Worm (Caenorhabditis elegans) whole organism, young adult: Measurements from ENCODE around the gene W09G12.9.

Source experiments
- F57A8.1 ChIP-seq: fragments of 200-800 bp; sonication (Bioruptor generic); optimal IDR thresholded peaks from 2 replicates; lab custom pipeline; 2018; ENCODE audit warnings: mild to moderate bottlenecking, missing genetic modification characterization, moderate library complexity, missing compliant biosample characterization
- K11D2.4 ChIP-seq: fragments of 200-800 bp; sonication (Bioruptor generic); IDR thresholded peaks from 2 replicates; pipeline ENCODE4 v1.3.6; 2022; ENCODE audit warnings: missing genetic modification reagents, missing genetic modification characterization, missing compliant biosample characterization
- T26A5.8 ChIP-seq: sonication (generic microtip); optimal IDR thresholded peaks from 2 replicates; lab custom pipeline; 2016; ENCODE audit warnings: missing genetic modification characterization, missing compliant biosample characterization
- Y67H2A.10 ChIP-seq: fragments of 200-800 bp; sonication (Bioruptor generic); conservative IDR thresholded peaks from 2 replicates; pipeline ENCODE4 v1.3.6; 2022; ENCODE audit warnings: missing genetic modification reagents, missing genetic modification characterization, missing compliant biosample characterization
- ama-1 ChIP-seq, 3 experiments: fragments of 150-350 bp in 1 of 3; sonication (generic microtip) in 2 of 3; optimal IDR thresholded peaks; 2 replicates each; lab custom pipeline; 2014 to 2018; ENCODE audit warnings: missing biosample characterization in 2 of 3, missing genetic modification characterization in 2 of 3, missing genetic modification reagents in 2 of 3
- attf-3 ChIP-seq: fragments of 200-800 bp; sonication (Bioruptor generic); conservative IDR thresholded peaks from 2 replicates; pipeline ENCODE4 v1.3.6; 2022; ENCODE audit warnings: missing genetic modification reagents, missing genetic modification characterization, missing compliant biosample characterization
- egrh-3 ChIP-seq: fragments of 200-800 bp; sonication (Bioruptor generic); IDR thresholded peaks from 2 replicates; pipeline ENCODE4 v1.3.6; 2022; ENCODE audit warnings: missing genetic modification reagents, missing genetic modification characterization, missing compliant biosample characterization
- lsy-27 ChIP-seq: sonication (generic microtip); optimal IDR thresholded peaks from 2 replicates; lab custom pipeline; 2017; ENCODE audit warnings: missing genetic modification characterization, mild to moderate bottlenecking, missing compliant biosample characterization, antibody characterized with exemption, missing genotype, borderline replicate concordance; ENCODE audit not compliant: insufficient read depth
- nhr-120 ChIP-seq: fragments of 200-800 bp; sonication (Bioruptor generic); IDR thresholded peaks from 2 replicates; pipeline ENCODE4 v1.3.6; 2022; ENCODE audit warnings: missing genetic modification characterization, missing compliant biosample characterization
- unc-62 ChIP-seq: fragments of 150-350 bp; optimal IDR thresholded peaks from 2 replicates; lab custom pipeline; 2014; ENCODE audit warnings: missing biosample characterization, missing genetic modification reagents, missing genetic modification characterization

DNA sequence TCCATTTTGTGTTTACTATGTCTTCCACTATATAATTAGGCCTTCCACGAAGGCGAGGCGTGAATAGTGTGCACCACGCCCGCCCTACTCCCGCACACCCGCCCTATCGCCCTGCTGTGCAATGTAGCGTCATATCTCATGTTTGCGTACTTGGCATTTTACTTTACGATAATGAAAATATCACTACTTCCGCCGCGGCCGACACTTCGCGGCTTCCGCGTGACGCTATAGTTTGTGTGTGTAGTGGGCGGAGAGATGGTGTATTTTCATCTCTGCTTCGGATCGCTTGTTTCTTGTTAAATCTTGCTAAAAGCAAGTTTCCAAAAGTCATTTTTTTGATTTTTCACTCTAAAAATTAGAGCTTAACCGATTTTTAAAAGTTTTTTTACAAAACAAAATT, 44.1 kb downstream of the W09G12.9 start:
- TF ChIP-seq T26A5.8 (tag; lab: Kevin White, UChicago), result no peak
- no peak for TF ChIP-seq ama-1 (optimal IDR thresholded peaks at IDR 0.05; lab: Kevin White, UChicago)
- TF ChIP-seq ama-1 (GFP tag; optimal IDR thresholded peaks at IDR 0.05; lab: Kevin White, UChicago), result no peak
- TF ChIP-seq F57A8.1 (GFP tag; lab: Kevin White, UChicago), result no peak
- TF ChIP-seq egrh-3 (GFP tag; lab: Robert Waterston, UW), result no peak
- no peak for TF ChIP-seq Y67H2A.10
- no peak for TF ChIP-seq lsy-27
- TF ChIP-seq K11D2.4 (GFP tag; lab: Robert Waterston, UW), result no peak
- TF ChIP-seq unc-62 (GFP tag; lab: Kevin White, UChicago), result no peak
- no peak for TF ChIP-seq nhr-120
- TF ChIP-seq attf-3, result no peak
